Worm (Caenorhabditis elegans): ENCODE data around the gene his-61.

- TF ChIP-seq ceh-28 (tag; optimal IDR thresholded peaks at IDR 0.05) (no peak), skn-1 (tag; optimal IDR thresholded peaks at IDR 0.05) (no peak), dmd-6 (GFP tag; IDR thresholded peaks at IDR 0.05) (peak; percentile 83), Y105C5A.15 (GFP tag; IDR thresholded peaks at IDR 0.05) (no peak), mep-1 (tag; optimal IDR thresholded peaks at IDR 0.05) (no peak), nhr-6 (tag; optimal IDR thresholded peaks at IDR 0.05) (no peak), nhr-11 (tag; optimal IDR thresholded peaks at IDR 0.05) (no peak)
Measured at ce11 chrIV:7497205-7497604, 11.2 kb upstream of the his-61 start.
